Worm (Caenorhabditis elegans): ENCODE results near the gene mip-1.

- TF ChIP-seq sptf-1 (tag; optimal IDR thresholded peaks at IDR 0.05) (no peak), nhr-237 (tag; optimal IDR thresholded peaks at IDR 0.05) (no peak), blmp-1 (tag; optimal IDR thresholded peaks at IDR 0.05) (no peak), lin-13 (tag; optimal IDR thresholded peaks at IDR 0.05) (no peak), drap-1 (GFP tag; optimal IDR thresholded peaks at IDR 0.05) (no peak)
Measured at ce11 chrIII:4837429-4837828, 44.5 kb downstream of the mip-1 start, which contains the start of the genes acbp-7 and F26A1.19.

Measured in whole organism, mixed stage, embryonic.